Worm (Caenorhabditis elegans) whole organism, early embryonic: ENCODE results near the gene trap-4.

Experiments
- ama-1 ChIP-seq: fragments of 150-350 bp; optimal IDR thresholded peaks from 2 replicates; lab custom pipeline; 2014
- ets-7 ChIP-seq: sonication (generic microtip); optimal IDR thresholded peaks from 2 replicates; lab custom pipeline; 2016; ENCODE audit warnings: missing genotype, missing genetic modification characterization, missing compliant biosample characterization
- hmg-4 ChIP-seq: fragments of 200-800 bp; sonication (Bioruptor generic); optimal IDR thresholded peaks from 2 replicates; lab custom pipeline; 2018; ENCODE audit warnings: mild to moderate bottlenecking, missing genetic modification characterization, missing compliant biosample characterization

DNA sequence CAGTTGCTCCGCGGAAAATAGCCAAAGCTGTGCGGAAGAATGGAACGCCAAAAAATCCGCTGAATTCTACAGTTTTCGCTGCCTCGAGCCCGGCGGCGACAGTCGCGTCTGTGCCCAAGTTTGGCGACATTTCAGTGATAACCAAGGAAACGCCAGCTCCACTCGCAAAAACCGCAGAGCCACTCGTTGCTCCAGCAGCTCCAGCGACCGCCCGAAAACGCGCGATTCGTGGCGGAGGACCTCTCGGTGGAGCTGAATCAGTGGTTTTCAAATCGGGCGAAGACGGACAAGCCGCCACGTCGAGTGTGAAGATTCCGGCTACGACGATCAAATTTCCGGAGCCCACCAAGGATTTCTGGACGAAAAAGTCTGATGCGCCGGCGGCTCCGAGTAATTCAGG lies 4.3 kb upstream of the trap-4 start:
- TF ChIP-seq ama-1 (lab: Kevin White, UChicago) (no peak), hmg-4 (GFP tag; lab: Kevin White, UChicago) (no peak), ets-7 (no peak)
